Fruit fly (Drosophila melanogaster) whole organism, embryonic: ENCODE data around the gene kat80.

Source experiments
- Asciz ChIP-seq: fragments of 200-800 bp; sonication (Bioruptor generic); optimal IDR thresholded peaks from 2 replicates; lab custom pipeline; 2017; ENCODE audit warnings: missing biosample characterization, mild to moderate bottlenecking, missing genetic modification characterization, missing genetic modification reagents
- Blimp-1 ChIP-seq: fragments of 200-800 bp; sonication (Bioruptor generic); optimal IDR thresholded peaks from 3 replicates; lab custom pipeline; 2018; ENCODE audit warnings: missing biosample characterization, missing genetic modification characterization, mild to moderate bottlenecking, moderate library complexity, missing genetic modification reagents
- CG10274 ChIP-seq: fragments of 200-800 bp; sonication (Bioruptor generic); optimal IDR thresholded peaks from 3 replicates; lab custom pipeline; 2017; ENCODE audit warnings: missing biosample characterization, mild to moderate bottlenecking, missing genetic modification characterization
- CG10565 ChIP-seq: fragments of 200-800 bp; sonication (Bioruptor generic); optimal IDR thresholded peaks from 3 replicates; lab custom pipeline; 2016; ENCODE audit warnings: missing biosample characterization, mild to moderate bottlenecking, missing genetic modification characterization
- CG13296 ChIP-seq: fragments of 200-800 bp; sonication (Bioruptor generic); optimal IDR thresholded peaks from 3 replicates; lab custom pipeline; 2018; ENCODE audit warnings: missing biosample characterization, mild to moderate bottlenecking, missing genetic modification characterization
- CG14965 ChIP-seq: fragments of 200-800 bp; sonication (Bioruptor generic); optimal IDR thresholded peaks from 2 replicates; lab custom pipeline; 2016; ENCODE audit warnings: missing biosample characterization, missing genetic modification characterization, borderline replicate concordance
- CG15269 ChIP-seq: fragments of 200-800 bp; sonication (Bioruptor generic); optimal IDR thresholded peaks from 2 replicates; lab custom pipeline; 2018; ENCODE audit warnings: missing biosample characterization, mild to moderate bottlenecking, missing genetic modification characterization, moderate library complexity
- CG1647 ChIP-seq: fragments of 200-800 bp; sonication (Bioruptor generic); optimal IDR thresholded peaks from 3 replicates; lab custom pipeline; 2016; ENCODE audit warnings: missing biosample characterization, missing genetic modification characterization
- CG18262 ChIP-seq: fragments of 200-800 bp; optimal IDR thresholded peaks from 3 replicates; lab custom pipeline; 2019; ENCODE audit warnings: missing biosample characterization, mild to moderate bottlenecking, missing genetic modification characterization, moderate library complexity
- CG2875 ChIP-seq: fragments of 200-800 bp; sonication (Bioruptor generic); optimal IDR thresholded peaks from 2 replicates; lab custom pipeline; 2017; ENCODE audit warnings: missing biosample characterization, mild to moderate bottlenecking, missing genetic modification characterization, missing genetic modification reagents
- CG3065 ChIP-seq: fragments of 200-800 bp; sonication (Bioruptor generic); optimal IDR thresholded peaks from 2 replicates; lab custom pipeline; 2016; ENCODE audit warnings: missing biosample characterization, missing genetic modification characterization
- CG31388 ChIP-seq: fragments of 200-800 bp; sonication (Bioruptor generic); optimal IDR thresholded peaks from 2 replicates; lab custom pipeline; 2016; ENCODE audit warnings: missing biosample characterization, missing genetic modification characterization
- CG3407 ChIP-seq: fragments of 200-800 bp; sonication (Bioruptor generic); optimal IDR thresholded peaks from 2 replicates; lab custom pipeline; 2018; ENCODE audit warnings: missing biosample characterization, mild to moderate bottlenecking, missing genetic modification characterization
- CG3726 ChIP-seq: fragments of 200-800 bp; sonication (Bioruptor generic); IDR thresholded peaks from 3 replicates; pipeline ENCODE4, ENCODE4 v1.3.6; 2022; ENCODE audit warnings: missing biosample characterization, missing genetic modification characterization
- CG3847 ChIP-seq: fragments of 200-800 bp; sonication (Bioruptor generic); IDR thresholded peaks from 2 replicates; pipeline ENCODE4 v1.3.6; 2022; ENCODE audit warnings: missing biosample characterization, missing genetic modification characterization
- CG7987 ChIP-seq: fragments of 200-800 bp; sonication (Bioruptor generic); optimal IDR thresholded peaks from 2 replicates; lab custom pipeline; 2018; ENCODE audit warnings: missing biosample characterization, mild to moderate bottlenecking, missing genetic modification characterization, moderate library complexity
- CG8388 ChIP-seq: fragments of 200-800 bp; sonication (Bioruptor generic); optimal IDR thresholded peaks from 2 replicates; lab custom pipeline; 2019; ENCODE audit warnings: missing biosample characterization, mild to moderate bottlenecking, missing genetic modification characterization, moderate library complexity
- D ChIP-seq, 2 experiments: fragments of 200-800 bp in 1 of 2; fragments of >200 bp in 1 of 2; sonication (Bioruptor generic) in 1 of 2; optimal IDR thresholded peaks; 2 replicates in 1 of 2; 3 replicates in 1 of 2; lab custom pipeline; 2017; ENCODE audit warnings: mild to moderate bottlenecking in 1 of 2, missing biosample characterization in 1 of 2, missing genetic modification characterization in 1 of 2, missing genetic modification reagents in 1 of 2
- HLH54F ChIP-seq: fragments of 200-800 bp; sonication (Bioruptor generic); optimal IDR thresholded peaks from 3 replicates; lab custom pipeline; 2016; ENCODE audit warnings: missing biosample characterization, missing genetic modification characterization
- Hr39 ChIP-seq: fragments of >200 bp; optimal IDR thresholded peaks from 2 replicates; lab custom pipeline; 2017
- NFAT ChIP-seq: fragments of 200-800 bp; sonication (Bioruptor generic); IDR thresholded peaks from 2 replicates; pipeline ENCODE4 v1.3.6; 2022; ENCODE audit warnings: missing biosample characterization, missing genetic modification characterization
- Oli ChIP-seq: fragments of 200-800 bp; sonication (Bioruptor generic); optimal IDR thresholded peaks from 2 replicates; lab custom pipeline; 2018; ENCODE audit warnings: missing biosample characterization, mild to moderate bottlenecking, missing genetic modification characterization, moderate library complexity
- Scr ChIP-seq: fragments of 200-800 bp; sonication (Bioruptor generic); IDR thresholded peaks from 2 replicates; pipeline ENCODE4 v1.3.6; 2022; ENCODE audit warnings: missing biosample characterization, missing genetic modification characterization; ENCODE audit not compliant: partially characterized antibody
- Side ChIP-seq: fragments of 200-800 bp; sonication (Bioruptor generic); optimal IDR thresholded peaks from 2 replicates; lab custom pipeline; 2016; ENCODE audit warnings: missing biosample characterization, missing genetic modification characterization
- Six4 ChIP-seq: fragments of 200-800 bp; sonication (Bioruptor generic); optimal IDR thresholded peaks from 2 replicates; lab custom pipeline; 2016; ENCODE audit warnings: missing biosample characterization, missing genetic modification characterization
- Sox102F ChIP-seq: fragments of 200-800 bp; sonication (Bioruptor generic); optimal IDR thresholded peaks from 2 replicates; lab custom pipeline; 2018; ENCODE audit warnings: missing biosample characterization, mild to moderate bottlenecking, missing genetic modification characterization, moderate library complexity
- Stat92E ChIP-seq, 3 experiments: fragments of >200 bp in 2 of 3; fragments of 200-800 bp in 1 of 3; sonication (Bioruptor generic) in 1 of 3; optimal IDR thresholded peaks; 2 replicates each; lab custom pipeline; 2017 to 2019; ENCODE audit warnings: missing biosample characterization in 3 of 3, missing genetic modification characterization in 3 of 3, mild to moderate bottlenecking in 1 of 3, moderate library complexity in 1 of 3
- TFAM ChIP-seq: fragments of 200-800 bp; sonication (Bioruptor generic); optimal IDR thresholded peaks from 2 replicates; lab custom pipeline; 2017; ENCODE audit warnings: missing biosample characterization, missing genetic modification characterization, inconsistent platforms
- abd-A ChIP-seq: fragments of 200-800 bp; sonication (Bioruptor generic); optimal IDR thresholded peaks from 3 replicates; lab custom pipeline; 2019; ENCODE audit warnings: missing biosample characterization, mild to moderate bottlenecking, missing genetic modification characterization, moderate library complexity
- ap ChIP-seq: fragments of 200-800 bp; sonication (Bioruptor generic); IDR thresholded peaks from 2 replicates; pipeline ENCODE4 v1.3.6; 2022; ENCODE audit warnings: missing biosample characterization, missing genetic modification characterization
- ara ChIP-seq: fragments of 200-800 bp; sonication (Bioruptor generic); IDR thresholded peaks from 2 replicates; pipeline ENCODE4 v1.3.6; 2022; ENCODE audit warnings: missing biosample characterization, missing genetic modification characterization
- ase ChIP-seq: fragments of 200-800 bp; sonication (Bioruptor generic); IDR thresholded peaks from 3 replicates; pipeline ENCODE4 v1.3.6; 2022; ENCODE audit warnings: missing biosample characterization, missing genetic modification characterization
- ash1 ChIP-seq: fragments of 200-800 bp; sonication (Bioruptor generic); optimal IDR thresholded peaks from 2 replicates; lab custom pipeline; 2018; ENCODE audit warnings: missing biosample characterization, mild to moderate bottlenecking, missing genetic modification characterization
- crol ChIP-seq: fragments of 200-800 bp; sonication (Bioruptor generic); IDR thresholded peaks from 2 replicates; pipeline ENCODE4 v1.3.6; 2022; ENCODE audit warnings: missing biosample characterization, missing genetic modification characterization
- eyg ChIP-seq: fragments of 200-800 bp; sonication (Bioruptor generic); optimal IDR thresholded peaks from 3 replicates; lab custom pipeline; 2016; ENCODE audit warnings: missing biosample characterization, missing genetic modification characterization
- fd3F ChIP-seq: fragments of 200-800 bp; sonication (Bioruptor generic); optimal IDR thresholded peaks from 2 replicates; lab custom pipeline; 2018; ENCODE audit warnings: missing biosample characterization, mild to moderate bottlenecking, missing genetic modification characterization, moderate library complexity
- fd64A ChIP-seq: fragments of 200-800 bp; sonication (Bioruptor generic); optimal IDR thresholded peaks from 3 replicates; lab custom pipeline; 2018; ENCODE audit warnings: missing biosample characterization, mild to moderate bottlenecking, missing genetic modification characterization
- mirr ChIP-seq: fragments of 200-800 bp; sonication (Bioruptor generic); optimal IDR thresholded peaks from 3 replicates; lab custom pipeline; 2018; ENCODE audit warnings: missing biosample characterization, mild to moderate bottlenecking, missing genetic modification characterization
- phol ChIP-seq: fragments of 200-800 bp; sonication (Bioruptor generic); optimal IDR thresholded peaks from 3 replicates; lab custom pipeline; 2018; ENCODE audit warnings: missing biosample characterization, mild to moderate bottlenecking, missing genetic modification characterization, moderate library complexity
- pnt ChIP-seq: fragments of 200-800 bp; sonication (Bioruptor generic); optimal IDR thresholded peaks from 3 replicates; lab custom pipeline; 2016; ENCODE audit warnings: missing biosample characterization, missing genetic modification characterization
- prd ChIP-seq, 3 experiments: fragments of >200 bp in 2 of 3; fragments of 200-800 bp in 1 of 3; sonication (Bioruptor generic) in 1 of 3; optimal IDR thresholded peaks in 2 of 3; IDR thresholded peaks in 1 of 3; 2 replicates in 2 of 3; 3 replicates in 1 of 3; pipeline versions ENCODE4 v1.3.6 to Lab custom; 2017 to 2022; ENCODE audit warnings: missing biosample characterization in 1 of 3, missing genetic modification characterization in 1 of 3
- sens ChIP-seq: fragments of 200-800 bp; sonication (Bioruptor generic); peaks from one replicate; lab custom pipeline; 2016; ENCODE audit warnings: missing biosample characterization, missing genetic modification characterization
- sens-2 ChIP-seq: fragments of 200-800 bp; sonication (Bioruptor generic); IDR thresholded peaks from 2 replicates; pipeline ENCODE4 v1.3.6; 2022; ENCODE audit warnings: missing biosample characterization, missing genetic modification characterization
- slp2 ChIP-seq: fragments of 200-800 bp; sonication (Bioruptor generic); optimal IDR thresholded peaks from 2 replicates; lab custom pipeline; 2016; ENCODE audit warnings: missing biosample characterization, missing genetic modification characterization
- ssp ChIP-seq: fragments of 200-800 bp; sonication (Bioruptor generic); IDR thresholded peaks from 2 replicates; pipeline ENCODE4 v1.3.6; 2022; ENCODE audit warnings: missing biosample characterization, missing genetic modification characterization
- trh ChIP-seq: fragments of 200-800 bp; sonication (Bioruptor generic); optimal IDR thresholded peaks from 2 replicates; lab custom pipeline; 2016; ENCODE audit warnings: missing biosample characterization, missing genetic modification characterization
- vvl ChIP-seq: fragments of 200-800 bp; sonication (Bioruptor generic); IDR thresholded peaks from 2 replicates; pipeline ENCODE4 v1.3.6; 2022; ENCODE audit warnings: missing biosample characterization, missing genetic modification characterization
- wdn ChIP-seq: fragments of 200-800 bp; sonication (Bioruptor generic); IDR thresholded peaks from 2 replicates; pipeline ENCODE4 v1.3.6; 2022; ENCODE audit warnings: missing biosample characterization, missing genetic modification characterization

The kat80 gene

DNA sequence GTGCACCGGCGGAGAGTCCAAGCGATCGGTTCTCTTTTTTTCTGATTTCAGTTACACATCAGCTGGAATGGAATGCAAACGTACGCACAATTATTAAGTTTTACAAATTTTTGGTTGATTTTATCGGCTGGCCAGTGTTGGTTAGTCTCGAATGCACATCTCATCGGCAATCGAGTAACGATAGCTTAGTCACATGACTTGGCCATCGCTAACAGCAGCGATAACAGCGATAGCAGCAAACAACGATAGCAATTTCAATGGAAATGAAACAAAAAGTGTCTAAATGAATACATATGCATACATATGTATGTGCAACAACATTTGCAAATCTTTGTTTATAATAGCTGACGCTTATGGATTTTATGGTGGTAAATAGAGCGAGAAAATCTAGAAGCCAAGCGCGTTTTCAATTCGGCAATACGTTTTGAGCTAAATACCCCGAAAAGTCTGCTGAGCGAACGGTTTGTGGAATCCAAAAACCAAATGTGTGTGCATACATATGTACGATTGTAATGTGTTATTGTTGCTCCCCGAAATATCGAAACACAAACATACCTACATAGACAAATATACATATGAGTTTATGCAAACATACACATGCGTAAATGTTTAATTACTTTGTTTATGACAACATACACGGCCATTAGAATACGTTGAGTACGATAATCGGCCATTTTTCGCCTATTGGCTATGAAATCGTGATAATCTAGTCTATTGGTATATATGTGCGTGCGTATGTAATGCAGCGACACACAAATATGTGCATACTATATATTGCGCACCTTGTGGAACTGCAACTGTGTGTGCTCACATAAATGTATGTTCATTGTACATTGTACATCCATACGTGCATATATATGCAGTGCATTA lies 20.7 kb upstream of the kat80 start, which contains the start of gene CG3632 (continued):
- TF ChIP-seq CG10565 (GFP tag; lab: Kevin White, UChicago) (no peak), ase (GFP tag; lab: Robert Waterston, UW) (no peak), CG2875 (GFP tag; lab: Kevin White, UChicago) (no peak), Asciz (GFP tag; lab: Kevin White, UChicago) (no peak), TFAM (GFP tag; lab: Kevin White, UChicago) (no peak), CG3407 (no peak), CG10274 (GFP tag; lab: Kevin White, UChicago) (no peak), CG3847 (GFP tag; lab: Robert Waterston, UW) (peak; percentile 67), mirr (GFP tag; lab: Kevin White, UChicago) (peak; percentile 51), trh (no peak), fd64A (no peak), ap (GFP tag; lab: Robert Waterston, UW) (no peak), CG3726 (GFP tag; lab: Robert Waterston, UW) (no peak), Blimp-1 (peak; percentile 62), sens (GFP tag; lab: Kevin White, UChicago) (peak; percentile 90), ssp (GFP tag; lab: Robert Waterston, UW) (peak; percentile 30; the same call in 1 of the 2 replicates), ara (GFP tag; lab: Robert Waterston, UW) (no peak), CG13296 (GFP tag; lab: Kevin White, UChicago) (peak; percentile 7), Hr39 (lab: Kevin White, UChicago) (no peak), eyg (GFP tag; lab: Kevin White, UChicago) (no peak), Stat92E (GFP tag; optimal IDR thresholded peaks at IDR 0.05; lab: Kevin White, UChicago) (peak in 1 of 3 experiments; percentile 86), vvl (GFP tag; lab: Robert Waterston, UW) (peak; percentile 73), abd-A (no peak), CG3065 (GFP tag; lab: Kevin White, UChicago) (no peak), sens-2 (GFP tag; lab: Robert Waterston, UW) (no peak), CG8388 (GFP tag; lab: Kevin White, UChicago) (peak; percentile 18), ash1 (no peak), Six4 (no peak), phol (tag; lab: Kevin White, UChicago) (peak; percentile 23), pnt (GFP tag; lab: Kevin White, UChicago) (no peak), Sox102F (GFP tag; lab: Kevin White, UChicago) (no peak), D (optimal IDR thresholded peaks at IDR 0.05; lab: Kevin White, UChicago) (no peak), D (GFP tag; optimal IDR thresholded peaks at IDR 0.05; lab: Kevin White, UChicago) (no peak), CG7987 (peak; percentile 51), Oli (tag; lab: Kevin White, UChicago) (no peak), Side (peak; percentile 10), CG15269 (tag; lab: Kevin White, UChicago) (no peak), CG18262 (tag; lab: Kevin White, UChicago) (no peak), wdn (GFP tag; lab: Robert Waterston, UW) (no peak), Scr (GFP tag; lab: Robert Waterston, UW) (peak; percentile 76), CG1647 (peak; percentile 28), prd (optimal IDR thresholded peaks at IDR 0.05; lab: Kevin White, UChicago) (no peak), prd (GFP tag; IDR thresholded peaks at IDR 0.05; lab: Robert Waterston, UW) (no peak), fd3F (no peak), CG31388 (GFP tag; lab: Kevin White, UChicago) (no peak), NFAT (peak; percentile 51; the same call in 1 of the 2 replicates), CG14965 (GFP tag; lab: Kevin White, UChicago) (no peak), HLH54F (GFP tag; lab: Kevin White, UChicago) (peak; percentile 66), slp2 (GFP tag; lab: Kevin White, UChicago) (peak; percentile 7), crol (no peak)
